Fruit fly (Drosophila melanogaster) whole organism: ENCODE results near the gene CG7766.

Experiments used
- CG8478 ChIP-seq: fragments of >200 bp; optimal IDR thresholded peaks from 2 replicates; lab custom pipeline; 2018; ENCODE audit warnings: inconsistent platforms
- Dll ChIP-seq: fragments of >200 bp; optimal IDR thresholded peaks from 2 replicates; lab custom pipeline; 2017
- EcR ChIP-seq, 2 experiments: fragments of >200 bp; optimal IDR thresholded peaks; 2 replicates each; lab custom pipeline; 2017; ENCODE audit warnings: missing biosample characterization in 2 of 2, missing genetic modification characterization in 2 of 2, missing genetic modification reagents in 2 of 2
- pan ChIP-seq: fragments of >200 bp; optimal IDR thresholded peaks from 2 replicates; lab custom pipeline; 2017
- psq ChIP-seq: fragments of >200 bp; optimal IDR thresholded peaks from 2 replicates; lab custom pipeline; 2017
- usp ChIP-seq: fragments of >200 bp; optimal IDR thresholded peaks from 2 replicates; lab custom pipeline; 2017; ENCODE audit warnings: missing biosample characterization, missing genetic modification characterization, mixed read lengths

Gene CG7766

dm6 chrX:9132589-9133237 lies 29.2 kb upstream of the CG7766 start:
- TF ChIP-seq usp (no peak), CG8478 (lab: Kevin White, UChicago) (no peak), pan (lab: Kevin White, UChicago) (no peak), EcR (GFP tag; optimal IDR thresholded peaks at IDR 0.05; lab: Kevin White, UChicago) (no peak), psq (lab: Kevin White, UChicago) (no peak), Dll (lab: Kevin White, UChicago) (no peak)

dm6 chrX:9131523-9131922 lies 28.0 kb upstream of the CG7766 start:
- TF ChIP-seq psq (lab: Kevin White, UChicago) (no peak), CG8478 (lab: Kevin White, UChicago) (no peak), usp (no peak)

dm6 chrX:9130243-9130642 lies 26.7 kb upstream of the CG7766 start:
- no peak for TF ChIP-seq pan (lab: Kevin White, UChicago)
- TF ChIP-seq EcR (GFP tag; optimal IDR thresholded peaks at IDR 0.05; lab: Kevin White, UChicago) = no peak
- no peak for TF ChIP-seq usp
- no peak for TF ChIP-seq psq (lab: Kevin White, UChicago)
- TF ChIP-seq CG8478 (lab: Kevin White, UChicago) = no peak
- TF ChIP-seq Dll (lab: Kevin White, UChicago) = no peak

dm6 chrX:9129436-9129835 lies 25.9 kb upstream of the CG7766 start:
- TF ChIP-seq usp = no peak
- no peak for TF ChIP-seq pan (lab: Kevin White, UChicago)

dm6 chrX:9128012-9128280 lies 24.4 kb upstream of the CG7766 start:
- TF ChIP-seq Dll (lab: Kevin White, UChicago) (no peak), EcR (GFP tag; optimal IDR thresholded peaks at IDR 0.05; lab: Kevin White, UChicago) (no peak), psq (lab: Kevin White, UChicago) (no peak), usp (no peak), CG8478 (lab: Kevin White, UChicago) (no peak), pan (lab: Kevin White, UChicago) (no peak)

- TF ChIP-seq CG8478 (lab: Kevin White, UChicago) (no peak), Dll (lab: Kevin White, UChicago) (no peak), EcR (GFP tag; optimal IDR thresholded peaks at IDR 0.05; lab: Kevin White, UChicago) (no peak), pan (lab: Kevin White, UChicago) (no peak), usp (no peak), psq (lab: Kevin White, UChicago) (no peak)
These were observed 23.9 kb upstream of the CG7766 start for dm6 chrX:9127264-9128011.

dm6 chrX:9122492-9122891 lies 19.0 kb upstream of the CG7766 start:
- TF ChIP-seq Dll (lab: Kevin White, UChicago) (no peak), EcR (GFP tag; optimal IDR thresholded peaks at IDR 0.05; lab: Kevin White, UChicago) (no peak), pan (lab: Kevin White, UChicago) (no peak), usp (no peak), psq (lab: Kevin White, UChicago) (no peak), CG8478 (lab: Kevin White, UChicago) (no peak)

- TF ChIP-seq psq (lab: Kevin White, UChicago) (no peak), EcR (GFP tag; optimal IDR thresholded peaks at IDR 0.05; lab: Kevin White, UChicago) (no peak), Dll (lab: Kevin White, UChicago) (no peak), usp (no peak), pan (lab: Kevin White, UChicago) (peak; percentile 24)
These were observed 17.6 kb upstream of the CG7766 start for dm6 chrX:9120828-9121754.

dm6 chrX:9119671-9120364 lies 16.3 kb upstream of the CG7766 start:
- TF ChIP-seq Dll (lab: Kevin White, UChicago) (no peak), psq (lab: Kevin White, UChicago) (no peak), pan (lab: Kevin White, UChicago) (no peak), EcR (GFP tag; optimal IDR thresholded peaks at IDR 0.05; lab: Kevin White, UChicago) (no peak), CG8478 (lab: Kevin White, UChicago) (no peak), usp (no peak)

dm6 chrX:9118961-9119633 lies 15.6 kb upstream of the CG7766 start:
- no peak for TF ChIP-seq pan (lab: Kevin White, UChicago)
- no peak for TF ChIP-seq psq (lab: Kevin White, UChicago)
- no peak for TF ChIP-seq Dll (lab: Kevin White, UChicago)
- TF ChIP-seq CG8478 (lab: Kevin White, UChicago) = no peak
- TF ChIP-seq usp = no peak
- TF ChIP-seq EcR (GFP tag; optimal IDR thresholded peaks at IDR 0.05; lab: Kevin White, UChicago) = no peak

- no peak for TF ChIP-seq Dll (lab: Kevin White, UChicago)
- no peak for TF ChIP-seq usp
- TF ChIP-seq psq (lab: Kevin White, UChicago) = no peak
- no peak for TF ChIP-seq EcR (GFP tag; optimal IDR thresholded peaks at IDR 0.05; lab: Kevin White, UChicago)
- TF ChIP-seq CG8478 (lab: Kevin White, UChicago) = no peak
- TF ChIP-seq pan (lab: Kevin White, UChicago) = no peak
These were observed 14.3 kb upstream of the CG7766 start for dm6 chrX:9117831-9118230.
